Fruit fly (Drosophila melanogaster): ENCODE measurements around the gene CG32104.

DNA sequence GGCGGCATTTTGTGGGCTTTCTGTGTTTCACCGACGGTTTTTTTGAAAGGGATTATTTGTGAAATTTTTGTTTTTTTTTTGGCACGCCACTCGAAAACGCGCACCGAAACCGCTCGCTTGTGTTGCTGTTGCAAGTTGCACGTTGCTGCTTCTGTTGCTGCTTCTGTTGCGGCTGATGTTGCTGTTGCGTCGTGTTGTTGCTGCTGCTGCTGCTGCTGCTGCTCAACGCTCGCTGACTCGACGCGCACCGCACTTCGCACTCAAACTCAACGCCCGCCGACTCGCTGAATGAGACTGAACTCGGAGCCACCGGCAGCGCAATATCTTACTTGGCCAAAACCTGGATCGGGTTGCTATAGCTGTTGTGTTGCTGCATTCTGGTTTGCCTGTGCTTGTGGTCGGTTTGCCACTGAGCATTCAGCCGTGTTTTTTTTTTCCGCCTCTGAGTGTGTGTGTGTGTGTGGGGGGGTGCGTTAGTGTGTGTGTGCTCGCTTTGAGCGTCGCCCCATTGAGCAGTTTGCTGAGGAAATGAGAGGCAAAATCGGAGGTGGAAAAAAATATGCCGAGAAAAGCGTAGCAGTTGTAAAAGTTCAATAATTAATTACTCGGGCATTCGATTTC, 33.4 kb upstream of the CG32104 start, which contains the start of gene toe:
- TF ChIP-seq Eip75B (GFP tag; optimal IDR thresholded peaks at IDR 0.05) (no peak), CG10631 (GFP tag; optimal IDR thresholded peaks at IDR 0.05) (no peak)

All from whole organism, prepupa.